Fruit fly (Drosophila melanogaster): Measurements from ENCODE around the gene Ptip.

DNA sequence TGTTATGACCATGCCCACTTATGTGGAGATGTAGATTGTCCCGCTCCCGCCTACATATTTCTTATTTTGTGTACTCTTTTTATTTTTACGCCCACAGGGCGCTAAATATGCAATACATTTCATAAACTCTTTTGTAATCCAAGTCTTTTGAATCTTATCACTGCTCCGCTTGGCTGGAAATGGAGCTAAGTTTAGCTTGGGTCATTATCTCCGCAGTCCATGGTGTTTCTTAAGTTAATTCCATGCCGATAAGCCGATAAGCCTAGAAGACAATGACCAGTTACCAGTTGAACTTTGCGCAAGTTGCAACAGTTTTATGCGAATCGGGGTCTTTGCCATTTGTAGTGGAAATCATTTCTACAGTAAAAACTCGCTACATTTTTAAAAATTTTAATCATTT lies 32.5 kb downstream of the Ptip start:
- TF ChIP-seq cnc (optimal IDR thresholded peaks at IDR 0.05) (no peak), CG12768 (GFP tag; optimal IDR thresholded peaks at IDR 0.05) (no peak), CG7045 (GFP tag; optimal IDR thresholded peaks at IDR 0.05) (no peak), Mnt (GFP tag; optimal IDR thresholded peaks at IDR 0.05) (no peak), ovo (GFP tag; optimal IDR thresholded peaks at IDR 0.05) (no peak), Crg-1 (GFP tag; optimal IDR thresholded peaks at IDR 0.05) (no peak), pad (GFP tag; optimal IDR thresholded peaks at IDR 0.05) (no peak), CG7101 (tag; optimal IDR thresholded peaks at IDR 0.05) (no peak), cic (GFP tag; optimal IDR thresholded peaks at IDR 0.05) (no peak), toe (GFP tag; optimal IDR thresholded peaks at IDR 0.05) (no peak), kay (GFP tag; ENCODE audit: borderline replicate concordance) (no peak), CG1620 (GFP tag; optimal IDR thresholded peaks at IDR 0.05) (no peak), CG11617 (GFP tag; optimal IDR thresholded peaks at IDR 0.05) (no peak)
